Worm (Caenorhabditis elegans) whole organism, early embryonic: ENCODE results near the gene riok-3.

ENCODE experiments used
- B0310.2 ChIP-seq: sonication (generic microtip); optimal IDR thresholded peaks from 2 replicates; lab custom pipeline; 2016; ENCODE audit warnings: mild to moderate bottlenecking, missing genetic modification characterization, missing compliant biosample characterization
- F13C5.2 ChIP-seq: sonication (generic microtip); optimal IDR thresholded peaks from 2 replicates; lab custom pipeline; 2017; ENCODE audit warnings: mild to moderate bottlenecking, missing genetic modification characterization, inconsistent platforms, missing compliant biosample characterization
- aly-1 ChIP-seq: sonication (generic microtip); optimal IDR thresholded peaks from 2 replicates; lab custom pipeline; 2016; ENCODE audit warnings: missing genetic modification characterization, missing compliant biosample characterization
- ama-1 ChIP-seq: fragments of 150-350 bp; optimal IDR thresholded peaks from 2 replicates; lab custom pipeline; 2014
- ceh-13 ChIP-seq: fragments of 200-800 bp; sonication (Bioruptor generic); optimal IDR thresholded peaks from 2 replicates; lab custom pipeline; 2018; ENCODE audit warnings: mild to moderate bottlenecking, missing genetic modification characterization, missing compliant biosample characterization
- ceh-36 ChIP-seq: sonication (generic microtip); optimal IDR thresholded peaks from 2 replicates; lab custom pipeline; 2016; ENCODE audit warnings: missing genetic modification characterization, inconsistent platforms, missing compliant biosample characterization
- ets-7 ChIP-seq: sonication (generic microtip); optimal IDR thresholded peaks from 2 replicates; lab custom pipeline; 2016; ENCODE audit warnings: missing genotype, missing genetic modification characterization, missing compliant biosample characterization
- flt-1 ChIP-seq: fragments of 200-800 bp; sonication (Bioruptor generic); IDR thresholded peaks from 2 replicates; pipeline ENCODE4 v1.3.6; 2022; ENCODE audit warnings: missing genetic modification characterization, missing compliant biosample characterization
- hmbx-1 ChIP-seq: sonication (generic microtip); optimal IDR thresholded peaks from 2 replicates; lab custom pipeline; 2016; ENCODE audit warnings: mild to moderate bottlenecking, missing genetic modification characterization, missing compliant biosample characterization
- hmg-4 ChIP-seq: fragments of 200-800 bp; sonication (Bioruptor generic); optimal IDR thresholded peaks from 2 replicates; lab custom pipeline; 2018; ENCODE audit warnings: mild to moderate bottlenecking, missing genetic modification characterization, missing compliant biosample characterization
- hnd-1 ChIP-seq: sonication (generic microtip); optimal IDR thresholded peaks from 2 replicates; lab custom pipeline; 2016; ENCODE audit warnings: missing genetic modification characterization, missing compliant biosample characterization
- pes-1 ChIP-seq: fragments of 200-800 bp; sonication (Bioruptor generic); IDR thresholded peaks from 2 replicates; pipeline ENCODE4 v1.3.6; 2022; ENCODE audit warnings: missing genetic modification reagents, missing genetic modification characterization, missing compliant biosample characterization
- scrt-1 ChIP-seq: fragments of 200-800 bp; sonication (Bioruptor generic); IDR thresholded peaks from 2 replicates; pipeline ENCODE4 v1.3.6; 2022; ENCODE audit warnings: missing genetic modification characterization, missing compliant biosample characterization
- sea-1 ChIP-seq: fragments of 200-800 bp; sonication (Bioruptor generic); conservative IDR thresholded peaks from 2 replicates; pipeline ENCODE4 v1.3.6; 2022; ENCODE audit warnings: missing genetic modification characterization, missing compliant biosample characterization
- tbx-11 ChIP-seq: fragments of 200-800 bp; sonication (Bioruptor generic); IDR thresholded peaks from 2 replicates; pipeline ENCODE4 v1.3.6; 2022; ENCODE audit warnings: missing genetic modification characterization, missing compliant biosample characterization
- tbx-37 ChIP-seq: fragments of 200-800 bp; sonication (Bioruptor generic); conservative IDR thresholded peaks from 2 replicates; pipeline ENCODE4 v1.3.6; 2022; ENCODE audit warnings: missing genetic modification reagents, missing genetic modification characterization, missing compliant biosample characterization
- tra-4 ChIP-seq: sonication (generic microtip); optimal IDR thresholded peaks from 2 replicates; lab custom pipeline; 2017; ENCODE audit warnings: missing genetic modification characterization, missing compliant biosample characterization

riok-3 gene

ce11 chrIII:9767095-9767494 lies 37.7 kb downstream of the riok-3 start:
- TF ChIP-seq ets-7 (no peak), tra-4 (no peak), ceh-13 (GFP tag; lab: Kevin White, UChicago) (no peak), ama-1 (lab: Kevin White, UChicago) (no peak), sea-1 (GFP tag; lab: Robert Waterston, UW) (no peak), scrt-1 (GFP tag; lab: Robert Waterston, UW) (no peak), B0310.2 (tag; lab: Kevin White, UChicago) (no peak), hnd-1 (tag; lab: Kevin White, UChicago) (no peak), F13C5.2 (tag; lab: Kevin White, UChicago) (no peak), pes-1 (GFP tag; lab: Robert Waterston, UW) (no peak)

- no peak for TF ChIP-seq tbx-37 (GFP tag; lab: Robert Waterston, UW)
- TF ChIP-seq F13C5.2 (tag; lab: Kevin White, UChicago) = no peak
- TF ChIP-seq tra-4 = no peak
- TF ChIP-seq ceh-36 = no peak
- no peak for TF ChIP-seq aly-1
- no peak for TF ChIP-seq ama-1 (lab: Kevin White, UChicago)
- no peak for TF ChIP-seq hmg-4
- no peak for TF ChIP-seq hmbx-1 (tag; lab: Kevin White, UChicago)
- no peak for TF ChIP-seq B0310.2 (tag; lab: Kevin White, UChicago)
- TF ChIP-seq scrt-1 (GFP tag; lab: Robert Waterston, UW) = no peak
- no peak for TF ChIP-seq tbx-11 (GFP tag; lab: Robert Waterston, UW)
- no peak for TF ChIP-seq ets-7
- no peak for TF ChIP-seq hnd-1 (tag; lab: Kevin White, UChicago)
- no peak for TF ChIP-seq ceh-13 (GFP tag; lab: Kevin White, UChicago)
- TF ChIP-seq pes-1 (GFP tag; lab: Robert Waterston, UW) = no peak
- no peak for TF ChIP-seq sea-1 (GFP tag; lab: Robert Waterston, UW)
- TF ChIP-seq flt-1 (GFP tag; lab: Robert Waterston, UW) = no peak
These were observed 38.6 kb downstream of the riok-3 start, which contains the start of gene cbp-1 for ce11 chrIII:9766175-9766574. Gene cbp-1, plus strand, starts transcription at chrIII:9766509.

DNA sequence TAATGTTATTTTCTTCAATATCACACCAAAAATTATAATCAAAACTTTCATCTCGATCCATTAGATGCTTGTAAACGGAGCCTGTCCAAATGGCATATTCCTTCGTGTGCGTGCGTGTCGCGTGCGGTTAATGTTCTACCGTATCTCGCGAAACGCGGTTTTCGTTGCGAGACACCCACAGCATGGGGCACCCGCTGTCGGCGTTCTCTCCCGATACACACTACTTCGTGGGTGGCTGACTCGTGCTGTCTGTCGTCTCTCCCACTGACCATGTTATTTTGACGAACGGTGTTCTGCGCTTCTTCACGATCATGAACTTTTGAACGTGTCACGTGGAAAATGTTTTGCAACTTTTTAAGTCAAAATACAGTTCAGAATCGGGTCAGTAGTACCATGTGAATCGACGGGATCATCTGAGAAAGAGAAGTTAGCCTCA lies 39.3 kb downstream of the riok-3 start:
- TF ChIP-seq ama-1 (lab: Kevin White, UChicago) = peak; percentile 98
- TF ChIP-seq hnd-1 (tag; lab: Kevin White, UChicago) = peak; percentile 26
- peak; percentile 81 for TF ChIP-seq scrt-1 (GFP tag; lab: Robert Waterston, UW)
- peak; percentile 81 for TF ChIP-seq hmbx-1 (tag; lab: Kevin White, UChicago)
- peak; percentile 80; the same call in 1 of the 2 replicates for TF ChIP-seq tbx-37 (GFP tag; lab: Robert Waterston, UW)
- peak; percentile 89 for TF ChIP-seq flt-1 (GFP tag; lab: Robert Waterston, UW)
- TF ChIP-seq tra-4 = peak; percentile 97
- TF ChIP-seq ceh-13 (GFP tag; lab: Kevin White, UChicago) = peak; percentile 54
- peak; percentile 87 for TF ChIP-seq ceh-36
- peak; percentile 83 for TF ChIP-seq tbx-11 (GFP tag; lab: Robert Waterston, UW)
- TF ChIP-seq F13C5.2 (tag; lab: Kevin White, UChicago) = peak; percentile 96
- peak; percentile 40 for TF ChIP-seq aly-1
- TF ChIP-seq B0310.2 (tag; lab: Kevin White, UChicago) = peak; percentile 91
- peak; percentile 89 for TF ChIP-seq hmg-4
- peak; percentile 82 for TF ChIP-seq pes-1 (GFP tag; lab: Robert Waterston, UW)
- no peak for TF ChIP-seq ets-7
- peak; percentile 96 for TF ChIP-seq sea-1 (GFP tag; lab: Robert Waterston, UW)

DNA sequence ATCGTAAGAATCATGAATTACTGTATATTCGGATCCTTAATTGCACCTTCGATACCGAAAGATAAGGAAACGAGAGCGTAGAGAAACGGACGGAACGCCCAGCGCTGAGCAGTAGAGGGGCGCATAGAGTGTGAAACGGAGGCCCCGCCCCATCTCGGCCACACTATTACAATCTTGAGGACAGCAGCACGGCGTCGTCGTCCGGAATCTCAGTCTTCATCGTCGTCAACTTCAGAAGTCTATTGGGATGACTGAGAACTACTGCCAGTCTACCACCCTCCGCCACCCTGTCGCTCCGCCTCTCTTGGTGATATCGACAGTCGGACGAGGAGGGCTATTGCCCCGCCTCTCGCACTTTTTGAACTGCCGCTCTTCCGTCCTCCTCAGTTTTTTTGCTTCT lies 40.1 kb downstream of the riok-3 start:
- TF ChIP-seq hmbx-1 (tag; lab: Kevin White, UChicago) (no peak), sea-1 (GFP tag; lab: Robert Waterston, UW) (0 out of 2 replicates have a peak, but pooled peaks have one; percentile 36)

DNA sequence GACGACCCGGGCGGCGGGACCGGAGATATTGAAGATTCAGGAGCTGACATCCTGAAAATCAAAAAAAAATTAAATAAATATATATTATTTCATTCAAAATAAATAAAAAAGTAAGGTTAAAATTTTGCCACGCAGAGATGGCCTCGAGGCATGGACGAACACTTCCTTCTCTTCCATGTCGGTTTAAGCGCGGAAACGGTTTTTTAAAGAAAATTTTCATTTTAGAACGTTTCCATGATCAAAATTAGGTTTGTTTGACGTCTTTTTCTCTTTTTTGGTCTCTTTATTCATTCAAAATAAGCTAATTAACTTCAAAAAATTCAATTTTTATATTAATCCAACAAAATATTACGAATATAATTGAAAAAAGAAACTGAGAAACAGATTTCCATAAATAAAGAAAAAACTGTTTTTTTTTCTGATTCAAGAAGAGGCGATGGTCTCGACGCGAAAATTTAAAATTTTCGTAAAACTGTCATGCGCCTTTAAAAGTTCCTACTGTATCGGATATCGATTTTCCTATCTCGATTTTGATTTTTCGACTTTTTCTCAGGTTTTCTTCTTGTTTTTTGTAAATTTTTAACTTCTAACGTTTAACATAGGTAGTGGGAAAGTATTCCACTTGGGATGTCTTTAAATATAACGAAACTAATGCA lies 42.6 kb downstream of the riok-3 start, which contains the start of gene gcc-2:
Gene gcc-2 (minus strand): TSS at position 51 of the 656 bp plus-strand sequence.
- no peak for TF ChIP-seq hmg-4

DNA sequence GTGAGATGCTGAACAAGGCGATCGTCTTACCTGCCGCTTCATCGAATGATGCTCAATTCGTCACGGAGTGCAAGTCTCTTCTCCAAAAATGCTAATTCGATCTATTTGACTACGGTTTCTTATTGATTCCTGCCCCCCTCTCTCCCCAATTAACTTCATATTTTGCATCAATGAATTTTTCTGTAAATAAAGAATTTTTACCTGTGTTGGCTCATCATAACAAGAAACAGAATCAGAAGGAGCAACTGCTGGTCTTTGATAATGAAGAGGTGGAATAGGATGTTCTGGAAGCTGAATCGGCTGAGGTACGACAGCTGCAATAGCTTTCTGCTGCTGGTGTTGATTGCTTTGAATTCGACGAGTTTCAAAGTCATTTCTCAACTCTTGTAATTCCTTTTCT lies 44.6 kb downstream of the riok-3 start:
- TF ChIP-seq tbx-11 (GFP tag; lab: Robert Waterston, UW) (no peak), hmbx-1 (tag; lab: Kevin White, UChicago) (no peak), ets-7 (no peak)

DNA sequence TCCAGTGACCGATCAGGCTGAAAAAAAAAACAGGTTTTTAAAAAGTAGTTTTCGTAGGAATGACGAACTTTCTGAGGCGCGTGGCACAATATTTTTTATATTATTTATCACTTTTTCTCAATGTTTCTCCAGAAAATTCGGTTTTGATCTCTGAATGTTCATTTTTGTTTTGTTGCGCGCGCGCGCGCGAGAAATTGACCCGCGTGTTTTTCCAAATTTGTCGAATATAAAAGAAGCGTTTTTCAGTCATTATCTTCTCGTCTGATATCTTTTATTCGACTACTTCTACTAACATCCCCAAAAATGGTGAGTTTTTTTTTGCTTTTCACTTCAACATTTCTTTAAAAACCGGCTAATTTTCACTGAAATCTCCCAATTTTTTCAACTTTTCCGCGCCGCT lies 46.0 kb downstream of the riok-3 start, which contains the start of gene rmd-1:
Gene rmd-1 (plus strand): TSS at position 247 of the 400 bp plus-strand sequence.
- no peak for TF ChIP-seq ama-1 (lab: Kevin White, UChicago)

- TF ChIP-seq scrt-1 (GFP tag; lab: Robert Waterston, UW) (no peak), hnd-1 (tag; lab: Kevin White, UChicago) (no peak), ceh-13 (GFP tag; lab: Kevin White, UChicago) (no peak), flt-1 (GFP tag; lab: Robert Waterston, UW) (no peak), F13C5.2 (tag; lab: Kevin White, UChicago) (no peak), pes-1 (GFP tag; lab: Robert Waterston, UW) (no peak), hmbx-1 (tag; lab: Kevin White, UChicago) (no peak), sea-1 (GFP tag; lab: Robert Waterston, UW) (no peak), ceh-36 (no peak), tbx-11 (GFP tag; lab: Robert Waterston, UW) (no peak), aly-1 (no peak), ama-1 (lab: Kevin White, UChicago) (no peak), ets-7 (no peak), tbx-37 (GFP tag; lab: Robert Waterston, UW) (no peak)
These were observed 47.4 kb downstream of the riok-3 start, which contains the start of gene vps-53 for ce11 chrIII:9757414-9757813. Gene vps-53, minus strand, starts transcription at chrIII:9757514.
